Worm (Caenorhabditis elegans): ENCODE data around the gene mrps-25.

- no peak for TF ChIP-seq unc-62 (GFP tag; optimal IDR thresholded peaks at IDR 0.05)
- TF ChIP-seq lin-13 (tag; optimal IDR thresholded peaks at IDR 0.05), result no peak
- TF ChIP-seq lsy-2 (tag; optimal IDR thresholded peaks at IDR 0.05), result no peak
- TF ChIP-seq blmp-1 (tag; optimal IDR thresholded peaks at IDR 0.05), result no peak
- no peak for TF ChIP-seq tbx-8 (GFP tag; optimal IDR thresholded peaks at IDR 0.05)
- no peak for TF ChIP-seq unc-120 (tag; optimal IDR thresholded peaks at IDR 0.05; ENCODE audit: poor library complexity, severe bottlenecking)
- TF ChIP-seq nhr-12 (tag; optimal IDR thresholded peaks at IDR 0.05), result no peak
- no peak for TF ChIP-seq flh-1 (GFP tag; optimal IDR thresholded peaks at IDR 0.05)
- TF ChIP-seq mab-5 (tag; optimal IDR thresholded peaks at IDR 0.05), result no peak
- TF ChIP-seq mep-1 (tag; optimal IDR thresholded peaks at IDR 0.05), result no peak
- TF ChIP-seq ztf-11 (tag; optimal IDR thresholded peaks at IDR 0.05), result no peak
- no peak for TF ChIP-seq snpc-4 (tag; optimal IDR thresholded peaks at IDR 0.05)
- TF ChIP-seq ham-2 (GFP tag; optimal IDR thresholded peaks at IDR 0.05), result no peak
Observed at ce11 chrIV:1053989-1054388, 2.7 kb upstream of the mrps-25 start.
